Fruit fly (Drosophila melanogaster): ENCODE data around the gene CG42834.
"Not testable (repeated sequence)": the region's sequence is repeated elsewhere in the genome, so short reads cannot be mapped to it uniquely, and the experiment has no call there.

CG42834 gene

dm6 chr3R:17449402-17449801 lies 30.8 kb downstream of the CG42834 start (continued):
- TF ChIP-seq CG17912 (GFP tag; optimal IDR thresholded peaks at IDR 0.05) (no peak), CG6272 (GFP tag; IDR thresholded peaks at IDR 0.05) (0 out of 2 replicates have a peak, but pooled peaks have one; percentile 25), CG1603 (tag; optimal IDR thresholded peaks at IDR 0.05) (peak; percentile 21), CG6791 (GFP tag; IDR thresholded peaks at IDR 0.05; ENCODE audit: partially characterized antibody) (peak; percentile 69), CG3995 (GFP tag; optimal IDR thresholded peaks at IDR 0.05) (peak; percentile 28), ci (GFP tag; IDR thresholded peaks at IDR 0.05) (no peak), HLH4C (GFP tag; IDR thresholded peaks at IDR 0.05; ENCODE audit: partially characterized antibody) (peak; percentile 15; the same call in 1 of the 3 replicates), stwl (tag; optimal IDR thresholded peaks at IDR 0.05) (peak; percentile 96), CG14710 (tag; optimal IDR thresholded peaks at IDR 0.05) (no peak), pita (GFP tag; optimal IDR thresholded peaks at IDR 0.05) (peak; percentile 6), Hr3 (GFP tag; optimal IDR thresholded peaks at IDR 0.05) (peak; percentile 4), CG13894 (tag; optimal IDR thresholded peaks at IDR 0.05) (peak; percentile 9), CG8944 (GFP tag; optimal IDR thresholded peaks at IDR 0.05) (no peak), Opbp (GFP tag; IDR thresholded peaks at IDR 0.05; ENCODE audit: partially characterized antibody) (peak; percentile 69; the same call in 2 of the 3 replicates), sd (tag; optimal IDR thresholded peaks at IDR 0.05) (no peak), bsh (GFP tag; optimal IDR thresholded peaks at IDR 0.05) (no peak), CG32532 (GFP tag; IDR thresholded peaks at IDR 0.05) (no peak; the same call in 1 of the 2 replicates), bbx (GFP tag; IDR thresholded peaks at IDR 0.05; ENCODE audit: partially characterized antibody) (peak; percentile 48; the same call in 1 of the 2 replicates), CG2116 (GFP tag; optimal IDR thresholded peaks at IDR 0.05) (peak; percentile 14), pzg (GFP tag; optimal IDR thresholded peaks at IDR 0.05) (no peak), fd96Cb (tag; optimal IDR thresholded peaks at IDR 0.05) (no peak), CG17829 (tag; optimal IDR thresholded peaks at IDR 0.05) (no peak), CTCF (GFP tag; optimal IDR thresholded peaks at IDR 0.05) (peak; percentile 95)

DNA sequence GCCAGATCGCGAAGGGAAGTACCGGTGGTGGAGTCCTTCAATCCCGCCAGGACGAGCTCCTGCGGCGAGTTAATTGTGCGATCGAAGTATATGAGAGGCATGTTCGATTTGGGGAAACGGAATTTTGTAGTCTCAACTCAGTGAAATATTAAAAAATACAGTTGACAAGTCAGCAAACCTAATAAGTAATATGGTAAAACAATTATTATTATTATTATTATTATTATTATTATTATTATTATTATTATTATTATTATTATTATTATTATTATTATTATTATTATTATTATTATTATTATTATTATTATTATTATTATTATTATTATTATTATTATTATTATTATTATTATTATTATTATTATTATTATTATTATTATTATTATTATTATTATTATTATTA lies 38.1 kb downstream of the CG42834 start, which contains the start of gene CG14330:
CG14330 (minus strand) TSS at position 101 of the 400 bp plus-strand sequence.
- TF ChIP-seq al (GFP tag; IDR thresholded peaks at IDR 0.05); Xbp1 (GFP tag; optimal IDR thresholded peaks at IDR 0.05); Stat92E (GFP tag; optimal IDR thresholded peaks at IDR 0.05): not testable (repeated sequence)
